Fruit fly (Drosophila melanogaster) whole organism, wandering third instar larva: ENCODE data around the gene Oseg5.

Source experiments
- Abd-B ChIP-seq: fragments of >200 bp; optimal IDR thresholded peaks from 2 replicates; lab custom pipeline; 2017; ENCODE audit warnings: missing biosample characterization, missing genetic modification characterization
- CG32264 ChIP-seq: fragments of 200-800 bp; sonication (Bioruptor generic); optimal IDR thresholded peaks from 2 replicates; lab custom pipeline; 2016; ENCODE audit warnings: missing biosample characterization, missing genetic modification characterization
- CG9705 ChIP-seq: fragments of 200-800 bp; sonication (Bioruptor generic); optimal IDR thresholded peaks from 2 replicates; lab custom pipeline; 2018; ENCODE audit warnings: missing biosample characterization, mild to moderate bottlenecking, missing genetic modification characterization
- CrebA ChIP-seq: fragments of 200-800 bp; sonication (Bioruptor generic); optimal IDR thresholded peaks from 2 replicates; lab custom pipeline; 2016; ENCODE audit warnings: missing biosample characterization, mild to moderate bottlenecking, missing genetic modification characterization, borderline replicate concordance
- Dfd ChIP-seq: fragments of >200 bp; optimal IDR thresholded peaks from 2 replicates; lab custom pipeline; 2017; ENCODE audit warnings: missing biosample characterization, missing genetic modification characterization
- Dif ChIP-seq: fragments of 200-275, 200-300 bp; sonication (Bioruptor generic); optimal IDR thresholded peaks from 2 replicates; lab custom pipeline; 2018; ENCODE audit warnings: missing biosample characterization, missing genetic modification characterization; ENCODE audit not compliant: partially characterized antibody
- GATAd ChIP-seq: sonication (Bioruptor generic); optimal IDR thresholded peaks from 2 replicates; lab custom pipeline; 2016; ENCODE audit warnings: missing biosample characterization, missing genetic modification characterization
- HLH106 ChIP-seq: fragments of 200-800 bp; optimal IDR thresholded peaks from 3 replicates; lab custom pipeline; 2019; ENCODE audit warnings: missing biosample characterization, mild to moderate bottlenecking, missing genetic modification characterization, moderate library complexity
- Hnf4 ChIP-seq: fragments of 200-800 bp; sonication (Bioruptor generic); optimal IDR thresholded peaks from 2 replicates; lab custom pipeline; 2016; ENCODE audit warnings: missing biosample characterization, mild to moderate bottlenecking, missing genetic modification characterization
- Hr78 ChIP-seq: fragments of >200 bp; optimal IDR thresholded peaks from 2 replicates; lab custom pipeline; 2017; ENCODE audit warnings: missing biosample characterization, missing genetic modification characterization
- Hr83 ChIP-seq: fragments of 200-300 bp; sonication (Bioruptor generic); optimal IDR thresholded peaks from 2 replicates; lab custom pipeline; 2016; ENCODE audit warnings: missing biosample characterization, mild to moderate bottlenecking, missing genetic modification characterization, moderate library complexity; ENCODE audit not compliant: poor library complexity, severe bottlenecking
- Jra ChIP-seq: sonication (Bioruptor generic); optimal IDR thresholded peaks from 2 replicates; lab custom pipeline; 2016; ENCODE audit warnings: missing biosample characterization, missing genetic modification characterization
- Myc ChIP-seq: fragments of >200 bp; optimal IDR thresholded peaks from 2 replicates; lab custom pipeline; 2017
- N ChIP-seq: fragments of >200 bp; optimal IDR thresholded peaks from 2 replicates; lab custom pipeline; 2018; ENCODE audit warnings: missing biosample characterization, missing external identifiers, missing genetic modification characterization
- Rel ChIP-seq, 2 experiments: fragments of 200-800 bp; sonication (Bioruptor generic) in 1 of 2; optimal IDR thresholded peaks; 2 replicates in 1 of 2; 3 replicates in 1 of 2; lab custom pipeline; 2016 to 2019; ENCODE audit warnings: mild to moderate bottlenecking in 2 of 2, missing biosample characterization in 2 of 2, missing genetic modification characterization in 2 of 2, moderate library complexity in 1 of 2
- Sp1 ChIP-seq: fragments of 200-800 bp; sonication (Bioruptor generic); optimal IDR thresholded peaks from 3 replicates; lab custom pipeline; 2019; ENCODE audit warnings: missing biosample characterization, mild to moderate bottlenecking, missing genetic modification characterization, moderate library complexity
- Vsx2 ChIP-seq: fragments of 200-300, 225-300 bp; sonication (Bioruptor generic); optimal IDR thresholded peaks from 2 replicates; lab custom pipeline; 2018; ENCODE audit warnings: missing biosample characterization, missing genetic modification characterization; ENCODE audit not compliant: partially characterized antibody
- br ChIP-seq: fragments of 200-800 bp; sonication (Bioruptor generic); optimal IDR thresholded peaks from 2 replicates; lab custom pipeline; 2016; ENCODE audit warnings: missing biosample characterization, missing genetic modification characterization
- brk ChIP-seq: fragments of 200-800 bp; sonication (Bioruptor generic); optimal IDR thresholded peaks from 2 replicates; lab custom pipeline; 2016; ENCODE audit warnings: missing biosample characterization, mild to moderate bottlenecking, missing genetic modification characterization
- dl ChIP-seq, 2 experiments: fragments of 175-275, 200-275 bp in 1 of 2; fragments of 200-275 bp in 1 of 2; sonication (Bioruptor generic); optimal IDR thresholded peaks; lab custom pipeline; 2018; ENCODE audit warnings: mild to moderate bottlenecking in 2 of 2, missing biosample characterization in 2 of 2, missing genetic modification characterization in 2 of 2, moderate library complexity in 2 of 2; ENCODE audit not compliant: partially characterized antibody in 2 of 2, insufficient read depth in 1 of 2
- dmrt93B ChIP-seq: fragments of 200-800 bp; sonication (Bioruptor generic); optimal IDR thresholded peaks from 2 replicates; lab custom pipeline; 2018; ENCODE audit warnings: missing biosample characterization, mild to moderate bottlenecking, missing genetic modification characterization
- dsf ChIP-seq: sonication (Bioruptor generic); optimal IDR thresholded peaks from 2 replicates; lab custom pipeline; 2016; ENCODE audit warnings: missing biosample characterization, missing genetic modification characterization, borderline replicate concordance
- ey ChIP-seq: fragments of 200-800 bp; sonication (Bioruptor generic); optimal IDR thresholded peaks from 2 replicates; lab custom pipeline; 2016; ENCODE audit warnings: missing biosample characterization, missing genetic modification characterization
- foxo ChIP-seq, 2 experiments: fragments of 200-800 bp; sonication (Bioruptor generic); optimal IDR thresholded peaks; 2 replicates in 1 of 2; 3 replicates in 1 of 2; lab custom pipeline; 2016 to 2017; ENCODE audit warnings: missing biosample characterization in 2 of 2, missing genetic modification characterization in 2 of 2
- fru ChIP-seq: fragments of 200-800 bp; sonication (Bioruptor generic); optimal IDR thresholded peaks from 3 replicates; lab custom pipeline; 2016; ENCODE audit warnings: missing biosample characterization, mild to moderate bottlenecking, missing genetic modification characterization
- h ChIP-seq: fragments of 200-800 bp; sonication (Bioruptor generic); optimal IDR thresholded peaks from 3 replicates; lab custom pipeline; 2016; ENCODE audit warnings: missing biosample characterization, mild to moderate bottlenecking, missing genetic modification characterization
- jim ChIP-seq: fragments of 175-275, 200-325 bp; sonication (Bioruptor generic); optimal IDR thresholded peaks from 2 replicates; lab custom pipeline; 2016; ENCODE audit warnings: missing biosample characterization, mild to moderate bottlenecking, missing genetic modification characterization
- lola ChIP-seq: fragments of >200 bp; optimal IDR thresholded peaks from 2 replicates; lab custom pipeline; 2017; ENCODE audit warnings: missing biosample characterization, missing genetic modification characterization
- pan ChIP-seq: fragments of >200 bp; optimal IDR thresholded peaks from 2 replicates; lab custom pipeline; 2017
- psq ChIP-seq: fragments of 200-800 bp; sonication (Bioruptor generic); optimal IDR thresholded peaks from 3 replicates; lab custom pipeline; 2017; ENCODE audit warnings: missing biosample characterization, mild to moderate bottlenecking, missing genetic modification characterization, moderate library complexity
- rgr ChIP-seq: fragments of 200-800 bp; sonication (Bioruptor generic); optimal IDR thresholded peaks from 3 replicates; lab custom pipeline; 2016; ENCODE audit warnings: missing biosample characterization, mild to moderate bottlenecking, missing genetic modification characterization
- sage ChIP-seq: fragments of 200-800 bp; sonication (Bioruptor generic); optimal IDR thresholded peaks from 2 replicates; lab custom pipeline; 2016; ENCODE audit warnings: missing biosample characterization, mild to moderate bottlenecking, missing genetic modification characterization
- tai ChIP-seq: sonication (Bioruptor generic); optimal IDR thresholded peaks from 2 replicates; lab custom pipeline; 2016; ENCODE audit warnings: missing biosample characterization, missing genetic modification characterization
- usp ChIP-seq: fragments of >200 bp; optimal IDR thresholded peaks from 2 replicates; lab custom pipeline; 2017; ENCODE audit warnings: missing biosample characterization, missing genetic modification characterization
- woc ChIP-seq: sonication (Bioruptor generic); optimal IDR thresholded peaks from 2 replicates; lab custom pipeline; 2016; ENCODE audit warnings: missing biosample characterization, mild to moderate bottlenecking, missing genetic modification characterization

Oseg5 gene

dm6 chr2L:20794656-20795055, 41.0 kb downstream of the Oseg5 start:
- TF ChIP-seq Abd-B (GFP tag; lab: Kevin White, UChicago) (no peak), dl (GFP tag; optimal IDR thresholded peaks at IDR 0.05; lab: Kevin White, UChicago; ENCODE audit: insufficient read depth in 1 of 2, partially characterized antibody in 2 of 2) (no peak), Hr78 (GFP tag; lab: Kevin White, UChicago) (no peak), woc (GFP tag; lab: Kevin White, UChicago) (no peak), Sp1 (GFP tag; lab: Kevin White, UChicago) (no peak), CrebA (GFP tag; lab: Kevin White, UChicago) (no peak), rgr (no peak), Vsx2 (GFP tag; lab: Kevin White, UChicago) (no peak), tai (no peak), CG9705 (GFP tag; lab: Kevin White, UChicago) (no peak), sage (GFP tag; lab: Kevin White, UChicago) (no peak), Hr83 (GFP tag; lab: Kevin White, UChicago) (no peak), GATAd (no peak), lola (GFP tag; lab: Kevin White, UChicago) (no peak)

- TF ChIP-seq sage (GFP tag; lab: Kevin White, UChicago) (no peak), Myc (no peak), Dfd (GFP tag; lab: Kevin White, UChicago) (no peak), Hnf4 (peak; percentile 53), dmrt93B (GFP tag; lab: Kevin White, UChicago) (no peak), br (GFP tag; lab: Kevin White, UChicago) (peak; percentile 38), brk (GFP tag; lab: Kevin White, UChicago) (no peak), CG9705 (GFP tag; lab: Kevin White, UChicago) (no peak), Sp1 (GFP tag; lab: Kevin White, UChicago) (peak; percentile 20), foxo (GFP tag; optimal IDR thresholded peaks at IDR 0.05; lab: Kevin White, UChicago) (no peak), pan (no peak), jim (peak; percentile 56), HLH106 (tag; lab: Kevin White, UChicago) (no peak), N (no peak), dl (GFP tag; optimal IDR thresholded peaks at IDR 0.05; lab: Kevin White, UChicago; ENCODE audit: insufficient read depth in 1 of 2, partially characterized antibody in 2 of 2) (peak in 1 of 2 experiments; percentile 26), Jra (GFP tag; lab: Kevin White, UChicago) (peak; percentile 76), usp (GFP tag; lab: Kevin White, UChicago) (no peak), Rel (GFP tag; optimal IDR thresholded peaks at IDR 0.05; lab: Kevin White, UChicago) (peak; percentile 2), Rel (tag; optimal IDR thresholded peaks at IDR 0.05; lab: Kevin White, UChicago) (peak; percentile 20), tai (no peak), lola (GFP tag; lab: Kevin White, UChicago) (no peak), ey (GFP tag; lab: Kevin White, UChicago) (no peak), CG32264 (GFP tag; lab: Kevin White, UChicago) (no peak), dsf (GFP tag; lab: Kevin White, UChicago) (no peak), woc (GFP tag; lab: Kevin White, UChicago) (no peak), psq (peak; percentile 8), rgr (no peak), Vsx2 (GFP tag; lab: Kevin White, UChicago) (no peak), Hr78 (GFP tag; lab: Kevin White, UChicago) (no peak), h (peak; percentile 7), CrebA (GFP tag; lab: Kevin White, UChicago) (no peak), fru (peak; percentile 63), Hr83 (GFP tag; lab: Kevin White, UChicago) (peak; percentile 91), Abd-B (GFP tag; lab: Kevin White, UChicago) (no peak), Dif (peak; percentile 74)
Measured at dm6 chr2L:20793881-20794280, 41.8 kb downstream of the Oseg5 start.

dm6 chr2L:20792988-20793544, 42.6 kb downstream of the Oseg5 start:
- no peak for TF ChIP-seq Hnf4
- TF ChIP-seq Dfd (GFP tag; lab: Kevin White, UChicago) = no peak
- no peak for TF ChIP-seq GATAd
- no peak for TF ChIP-seq dmrt93B (GFP tag; lab: Kevin White, UChicago)
- no peak for TF ChIP-seq woc (GFP tag; lab: Kevin White, UChicago)
- no peak for TF ChIP-seq brk (GFP tag; lab: Kevin White, UChicago)
- TF ChIP-seq HLH106 (tag; lab: Kevin White, UChicago) = no peak
- TF ChIP-seq rgr = no peak
- no peak for TF ChIP-seq ey (GFP tag; lab: Kevin White, UChicago)
